Worm (Caenorhabditis elegans) whole organism, mixed stage, embryonic: ENCODE results near the gene F21H7.12.

Experiments
- bed-3 ChIP-seq: fragments of 200-800 bp; sonication (Bioruptor generic); optimal IDR thresholded peaks from 3 replicates; lab custom pipeline; 2018; ENCODE audit warnings: mild to moderate bottlenecking, missing genetic modification characterization, moderate library complexity, missing compliant biosample characterization
- blmp-1 ChIP-seq: fragments of 150-350 bp; optimal IDR thresholded peaks from 2 replicates; lab custom pipeline; 2014; ENCODE audit warnings: missing biosample characterization, missing genetic modification characterization
- ceh-43 ChIP-seq: fragments of 200-800 bp; sonication (Bioruptor generic); optimal IDR thresholded peaks from 2 replicates; lab custom pipeline; 2018; ENCODE audit warnings: mild to moderate bottlenecking, missing genetic modification characterization, moderate library complexity, missing compliant biosample characterization
- elt-3 ChIP-seq: fragments of 150-350 bp; optimal IDR thresholded peaks from 2 replicates; lab custom pipeline; 2014; ENCODE audit warnings: missing biosample characterization, missing genetic modification characterization
- flh-1 ChIP-seq: fragments of 200-800 bp; sonication (Bioruptor generic); optimal IDR thresholded peaks from 2 replicates; lab custom pipeline; 2018; ENCODE audit warnings: mild to moderate bottlenecking, missing genetic modification characterization, moderate library complexity, missing compliant biosample characterization
- lin-13 ChIP-seq: fragments of 150-350 bp; optimal IDR thresholded peaks from 2 replicates; lab custom pipeline; 2014; ENCODE audit warnings: missing biosample characterization, missing genetic modification characterization
- lsy-2 ChIP-seq: fragments of 150-350 bp; optimal IDR thresholded peaks from 2 replicates; lab custom pipeline; 2014; ENCODE audit warnings: missing biosample characterization, missing genetic modification characterization
- nhr-12 ChIP-seq: fragments of 150-350 bp; optimal IDR thresholded peaks from 2 replicates; lab custom pipeline; 2014; ENCODE audit warnings: missing biosample characterization, missing genetic modification characterization
- pha-4 ChIP-seq: fragments of 150-350 bp; optimal IDR thresholded peaks from 2 replicates; lab custom pipeline; 2018; ENCODE audit warnings: missing biosample characterization, missing genetic modification reagents, missing genetic modification characterization
- tbx-8 ChIP-seq: fragments of 200-800 bp; sonication (Bioruptor generic); optimal IDR thresholded peaks from 2 replicates; lab custom pipeline; 2018; ENCODE audit warnings: mild to moderate bottlenecking, missing genetic modification characterization, moderate library complexity, missing compliant biosample characterization
- unc-62 ChIP-seq: fragments of 150-350 bp; optimal IDR thresholded peaks from 2 replicates; lab custom pipeline; 2014; ENCODE audit warnings: missing biosample characterization, missing genetic modification reagents, missing genetic modification characterization
- ztf-11 ChIP-seq: fragments of 150-350 bp; optimal IDR thresholded peaks from 2 replicates; lab custom pipeline; 2014; ENCODE audit warnings: missing biosample characterization, missing genetic modification characterization

DNA sequence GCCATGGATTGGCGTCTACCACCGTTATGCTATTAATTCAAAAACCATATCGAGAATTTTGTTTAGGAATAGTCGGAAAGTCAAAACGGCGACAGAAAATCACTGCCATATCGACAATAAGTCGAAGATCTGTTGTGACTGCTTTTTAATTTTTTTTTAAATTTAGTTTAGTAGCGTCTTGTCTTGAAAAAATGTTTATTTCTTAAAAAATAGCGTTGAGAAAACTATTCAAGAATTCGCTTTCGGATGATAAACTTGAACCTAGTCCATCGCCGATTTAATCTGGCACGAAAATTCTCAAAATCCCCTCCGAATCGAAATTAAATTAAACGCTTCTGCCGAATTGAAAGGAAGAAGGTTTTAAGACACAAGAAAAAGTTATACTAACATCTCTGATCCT, 37.9 kb upstream of the F21H7.12 start, which contains the start of gene srh-279:
- TF ChIP-seq lsy-2 (no peak), pha-4 (no peak), unc-62 (GFP tag; lab: Kevin White, UChicago) (no peak), elt-3 (tag; lab: Kevin White, UChicago) (no peak), nhr-12 (no peak), lin-13 (no peak), ztf-11 (tag; lab: Kevin White, UChicago) (no peak), ceh-43 (GFP tag; lab: Kevin White, UChicago) (no peak), bed-3 (GFP tag; lab: Kevin White, UChicago) (no peak), tbx-8 (GFP tag; lab: Kevin White, UChicago) (no peak), blmp-1 (tag; lab: Kevin White, UChicago) (no peak), flh-1 (no peak)
